Worm (Caenorhabditis elegans): ENCODE measurements around the gene sre-36.

DNA sequence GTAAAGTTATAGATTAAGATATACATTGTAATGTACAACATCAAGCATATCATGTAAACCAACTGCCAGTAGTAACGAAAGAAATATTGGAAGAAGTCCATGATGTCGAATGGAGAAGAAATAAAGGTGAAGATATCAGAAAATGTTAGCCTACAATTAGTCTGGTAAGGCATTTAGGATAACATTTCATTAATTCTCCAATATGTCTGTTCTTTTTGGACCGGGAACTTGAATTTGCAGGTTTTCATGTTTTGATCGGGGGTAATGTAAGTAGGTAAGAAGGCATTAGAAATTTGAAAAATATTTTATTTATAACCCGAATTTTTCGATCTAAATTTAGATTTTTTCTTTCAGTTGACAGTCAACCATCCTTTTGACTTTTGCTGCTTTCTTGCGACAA lies 5.8 kb upstream of the sre-36 start, which contains the start of gene srd-63:
- TF ChIP-seq flt-1 (GFP tag; IDR thresholded peaks at IDR 0.05) (no peak), ama-1 (optimal IDR thresholded peaks at IDR 0.05) (no peak), ceh-36 (tag; optimal IDR thresholded peaks at IDR 0.05) (no peak), B0310.2 (tag; optimal IDR thresholded peaks at IDR 0.05) (no peak), F13C5.2 (tag; optimal IDR thresholded peaks at IDR 0.05) (no peak), aly-1 (tag; optimal IDR thresholded peaks at IDR 0.05) (no peak), sea-1 (GFP tag; conservative IDR thresholded peaks at IDR 0.05) (no peak), pes-1 (GFP tag; IDR thresholded peaks at IDR 0.05) (no peak)

Measured in whole organism, early embryonic.